Fruit fly (Drosophila melanogaster) Kc167 (cell line): ENCODE measurements around the gene CG12594.

ENCODE experiments used
- Myc ChIP-seq: fragments of >200 bp; optimal IDR thresholded peaks from 2 replicates; lab custom pipeline; 2017; ENCODE audit warnings: missing external identifiers
- Sin3A ChIP-seq: fragments of >200 bp; optimal IDR thresholded peaks from 2 replicates; lab custom pipeline; 2018; ENCODE audit warnings: missing external identifiers
- h ChIP-seq: fragments of >200 bp; optimal IDR thresholded peaks from 3 replicates; lab custom pipeline; 2018; ENCODE audit warnings: missing external identifiers
- insv ChIP-seq: fragments of >200 bp; optimal IDR thresholded peaks from 3 replicates; lab custom pipeline; 2018; ENCODE audit warnings: missing external identifiers
- psq ChIP-seq: fragments of >200 bp; optimal IDR thresholded peaks from 2 replicates; lab custom pipeline; 2017; ENCODE audit warnings: missing external identifiers
- ttk ChIP-seq: sonication (Bioruptor generic); optimal IDR thresholded peaks from 2 replicates; lab custom pipeline; 2017; ENCODE audit warnings: missing external identifiers

The CG12594 gene

dm6 chr3R:11757197-11757856, 35.8 kb downstream of the CG12594 start:
- TF ChIP-seq ttk (lab: Kevin White, UChicago) (no peak), h (lab: Kevin White, UChicago) (no peak), Sin3A (lab: Kevin White, UChicago) (no peak), psq (no peak)

dm6 chr3R:11758160-11758506, 36.6 kb downstream of the CG12594 start:
- TF ChIP-seq insv (no peak), h (lab: Kevin White, UChicago) (no peak), Myc (lab: Kevin White, UChicago) (no peak), ttk (lab: Kevin White, UChicago) (no peak), Sin3A (lab: Kevin White, UChicago) (no peak), psq (no peak)

- no peak for TF ChIP-seq Sin3A (lab: Kevin White, UChicago)
- no peak for TF ChIP-seq psq
- no peak for TF ChIP-seq h (lab: Kevin White, UChicago)
- no peak for TF ChIP-seq Myc (lab: Kevin White, UChicago)
Measured at dm6 chr3R:11758507-11759184, 37.1 kb downstream of the CG12594 start.

dm6 chr3R:11759185-11759731, 37.7 kb downstream of the CG12594 start:
- TF ChIP-seq h (lab: Kevin White, UChicago), result no peak
- TF ChIP-seq Sin3A (lab: Kevin White, UChicago), result no peak
- TF ChIP-seq Myc (lab: Kevin White, UChicago), result no peak
- TF ChIP-seq psq, result no peak
- no peak for TF ChIP-seq insv
- no peak for TF ChIP-seq ttk (lab: Kevin White, UChicago)

dm6 chr3R:11759971-11760370, 38.4 kb downstream of the CG12594 start:
- TF ChIP-seq ttk (lab: Kevin White, UChicago), result no peak
- no peak for TF ChIP-seq Sin3A (lab: Kevin White, UChicago)
- no peak for TF ChIP-seq psq
- TF ChIP-seq insv, result no peak
- TF ChIP-seq Myc (lab: Kevin White, UChicago), result no peak
- no peak for TF ChIP-seq h (lab: Kevin White, UChicago)

dm6 chr3R:11760669-11761387, 39.3 kb downstream of the CG12594 start:
- TF ChIP-seq Sin3A (lab: Kevin White, UChicago) (no peak), h (lab: Kevin White, UChicago) (no peak), psq (no peak), insv (no peak), Myc (lab: Kevin White, UChicago) (no peak), ttk (lab: Kevin White, UChicago) (no peak)

- TF ChIP-seq ttk (lab: Kevin White, UChicago), result no peak
Measured at dm6 chr3R:11761718-11762117, 40.2 kb downstream of the CG12594 start.

dm6 chr3R:11762500-11762899, 41.0 kb downstream of the CG12594 start:
- no peak for TF ChIP-seq Myc (lab: Kevin White, UChicago)

dm6 chr3R:11763494-11764278, 42.2 kb downstream of the CG12594 start:
- TF ChIP-seq Myc (lab: Kevin White, UChicago) (no peak), Sin3A (lab: Kevin White, UChicago) (no peak), ttk (lab: Kevin White, UChicago) (no peak), h (lab: Kevin White, UChicago) (no peak), insv (no peak), psq (no peak)

dm6 chr3R:11764279-11764880, 42.8 kb downstream of the CG12594 start, which contains the start of gene Lk6:
Gene Lk6 (minus strand): TSS chr3R:11764457.
- TF ChIP-seq Myc (lab: Kevin White, UChicago), result no peak

- no peak for TF ChIP-seq Sin3A (lab: Kevin White, UChicago)
- no peak for TF ChIP-seq ttk (lab: Kevin White, UChicago)
- no peak for TF ChIP-seq h (lab: Kevin White, UChicago)
- TF ChIP-seq psq, result no peak
- TF ChIP-seq insv, result no peak
- no peak for TF ChIP-seq Myc (lab: Kevin White, UChicago)
Measured at dm6 chr3R:11770733-11771132, 49.2 kb downstream of the CG12594 start.

- no peak for TF ChIP-seq insv
- no peak for TF ChIP-seq psq
- no peak for TF ChIP-seq Sin3A (lab: Kevin White, UChicago)
- no peak for TF ChIP-seq ttk (lab: Kevin White, UChicago)
- TF ChIP-seq h (lab: Kevin White, UChicago), result no peak
- no peak for TF ChIP-seq Myc (lab: Kevin White, UChicago)
Measured at dm6 chr3R:11771492-11771891, 50.0 kb downstream of the CG12594 start.
